Fruit fly (Drosophila melanogaster): ENCODE measurements around the gene CG34308.

The CG34308 gene

dm6 chr3R:13057121-13057805 lies 31.8 kb upstream of the CG34308 start, which contains the start of gene sim (continued):
- TF ChIP-seq knrl (GFP tag; IDR thresholded peaks at IDR 0.05; ENCODE audit: partially characterized antibody): 0 out of 3 replicates have a peak, but pooled peaks have one; percentile 25
- TF ChIP-seq Nf-YA (GFP tag; IDR thresholded peaks at IDR 0.05): 0 out of 2 replicates have a peak, but pooled peaks have one; percentile 28
- TF ChIP-seq Six4 (GFP tag; optimal IDR thresholded peaks at IDR 0.05): no peak
- peak; percentile 83 for TF ChIP-seq ewg (GFP tag; optimal IDR thresholded peaks at IDR 0.05)
- TF ChIP-seq Med (GFP tag): peak; percentile 27
- TF ChIP-seq gsb (GFP tag; IDR thresholded peaks at IDR 0.05): peak; percentile 32; the same call in 1 of the 2 replicates
- peak; percentile 94 for TF ChIP-seq Nf-YB (GFP tag; optimal IDR thresholded peaks at IDR 0.05)
- TF ChIP-seq crol (GFP tag; IDR thresholded peaks at IDR 0.05): peak; percentile 73
- TF ChIP-seq usp (GFP tag; optimal IDR thresholded peaks at IDR 0.05): no peak

- TF ChIP-seq stwl (tag; optimal IDR thresholded peaks at IDR 0.05) (no peak), CG12104 (GFP tag; optimal IDR thresholded peaks at IDR 0.05) (no peak), Dbx (GFP tag; IDR thresholded peaks at IDR 0.05) (no peak), B-H2 (GFP tag; optimal IDR thresholded peaks at IDR 0.05) (no peak), ken (GFP tag; IDR thresholded peaks at IDR 0.05) (no peak), Dref (GFP tag; IDR thresholded peaks at IDR 0.05) (no peak), ewg (GFP tag; optimal IDR thresholded peaks at IDR 0.05) (peak; percentile 71), CoRest (tag; optimal IDR thresholded peaks at IDR 0.05) (peak; percentile 83), HHEX (GFP tag; optimal IDR thresholded peaks at IDR 0.05) (no peak), ab (GFP tag; optimal IDR thresholded peaks at IDR 0.05) (no peak), Meics (GFP tag; optimal IDR thresholded peaks at IDR 0.05) (no peak), Adf1 (GFP tag; IDR thresholded peaks at IDR 0.05) (peak; percentile 60), CG18476 (GFP tag; optimal IDR thresholded peaks at IDR 0.05) (no peak), NC2β (GFP tag; optimal IDR thresholded peaks at IDR 0.05) (no peak), CG5180 (GFP tag; optimal IDR thresholded peaks at IDR 0.05) (no peak), YL-1 (GFP tag; optimal IDR thresholded peaks at IDR 0.05) (no peak), vfl (GFP tag; optimal IDR thresholded peaks at IDR 0.05) (no peak), da (GFP tag; optimal IDR thresholded peaks at IDR 0.05) (no peak), CG10321 (GFP tag; IDR thresholded peaks at IDR 0.05) (no peak), peb (GFP tag; IDR thresholded peaks at IDR 0.05) (0 out of 2 replicates have a peak, but pooled peaks have one; percentile 29), CG9797 (GFP tag; optimal IDR thresholded peaks at IDR 0.05) (no peak), yki (optimal IDR thresholded peaks at IDR 0.05) (peak; percentile 43), Rfx (GFP tag; IDR thresholded peaks at IDR 0.05) (no peak), CG12219 (GFP tag; optimal IDR thresholded peaks at IDR 0.05) (no peak), Hsf (GFP tag; optimal IDR thresholded peaks at IDR 0.05) (no peak), jing (GFP tag; optimal IDR thresholded peaks at IDR 0.05) (peak; percentile 19), Oaz (GFP tag; IDR thresholded peaks at IDR 0.05) (no peak), gce (GFP tag; IDR thresholded peaks at IDR 0.05) (no peak), CG3065 (GFP tag; optimal IDR thresholded peaks at IDR 0.05) (no peak), Drgx (GFP tag; IDR thresholded peaks at IDR 0.05) (no peak), Awh (GFP tag; IDR thresholded peaks at IDR 0.05) (no peak), CG2202 (tag; optimal IDR thresholded peaks at IDR 0.05) (no peak), CG4707 (GFP tag; optimal IDR thresholded peaks at IDR 0.05) (no peak), CG18619 (GFP tag; optimal IDR thresholded peaks at IDR 0.05) (no peak), cas (GFP tag; IDR thresholded peaks at IDR 0.05) (no peak), fu2 (GFP tag; optimal IDR thresholded peaks at IDR 0.05) (no peak), CG2712 (tag; optimal IDR thresholded peaks at IDR 0.05) (peak; percentile 29), Optix (GFP tag; IDR thresholded peaks at IDR 0.05) (no peak), wdn (GFP tag; IDR thresholded peaks at IDR 0.05) (no peak), az2 (GFP tag; optimal IDR thresholded peaks at IDR 0.05) (no peak)
These were observed 25.1 kb upstream of the CG34308 start for dm6 chr3R:13063746-13064592.

Data from whole organism, embryonic.